Fruit fly (Drosophila melanogaster) whole organism, embryonic: Measurements from ENCODE around the gene Plap.

Experiments
- CG18476 ChIP-seq: fragments of 200-800 bp; sonication (Bioruptor generic); optimal IDR thresholded peaks from 2 replicates; lab custom pipeline; 2016; ENCODE audit warnings: missing biosample characterization, mild to moderate bottlenecking, missing genetic modification characterization
- CG32772 ChIP-seq: fragments of 200-800 bp; sonication (Bioruptor generic); IDR thresholded peaks from 2 replicates; pipeline ENCODE4 v1.3.6; 2022; ENCODE audit warnings: missing biosample characterization, missing genetic modification characterization
- CG34224 ChIP-seq: fragments of 200-800 bp; sonication (Bioruptor generic); IDR thresholded peaks from 3 replicates; pipeline ENCODE4 v1.3.6; 2022; ENCODE audit warnings: missing biosample characterization, missing genetic modification characterization; ENCODE audit not compliant: partially characterized antibody
- CG34376 ChIP-seq: fragments of 200-800 bp; sonication (Bioruptor generic); optimal IDR thresholded peaks from 2 replicates; lab custom pipeline; 2018; ENCODE audit warnings: missing biosample characterization, mild to moderate bottlenecking, missing genetic modification characterization
- CG8281 ChIP-seq: fragments of 200-800 bp; sonication (Bioruptor generic); optimal IDR thresholded peaks from 2 replicates; lab custom pipeline; 2018; ENCODE audit warnings: missing biosample characterization, mild to moderate bottlenecking, missing genetic modification characterization, moderate library complexity
- bowl ChIP-seq: fragments of 200-800 bp; sonication (Bioruptor generic); IDR thresholded peaks from 2 replicates; pipeline ENCODE4 v1.3.6; 2022; ENCODE audit warnings: missing biosample characterization, missing genetic modification characterization
- gcm ChIP-seq: fragments of 200-800 bp; sonication (Bioruptor generic); optimal IDR thresholded peaks from 2 replicates; lab custom pipeline; 2019; ENCODE audit warnings: missing biosample characterization, mild to moderate bottlenecking, missing genetic modification characterization, moderate library complexity
- gsb-n ChIP-seq: fragments of 200-800 bp; sonication (Bioruptor generic); optimal IDR thresholded peaks from 3 replicates; lab custom pipeline; 2018; ENCODE audit warnings: missing biosample characterization, mild to moderate bottlenecking, missing genetic modification characterization
- h ChIP-seq: fragments of >200 bp; optimal IDR thresholded peaks from 2 replicates; lab custom pipeline; 2017
- odd ChIP-seq: fragments of 200-800 bp; sonication (Bioruptor generic); optimal IDR thresholded peaks from 2 replicates; lab custom pipeline; 2017; ENCODE audit warnings: missing biosample characterization, mild to moderate bottlenecking, missing genetic modification characterization
- sc ChIP-seq, 3 experiments: fragments of >200 bp in 2 of 3; fragments of 200-800 bp in 1 of 3; sonication (Bioruptor generic) in 1 of 3; optimal IDR thresholded peaks; 2 replicates in 2 of 3; 3 replicates in 1 of 3; lab custom pipeline; 2017; ENCODE audit warnings: mild to moderate bottlenecking in 1 of 3, missing biosample characterization in 1 of 3, missing genetic modification characterization in 1 of 3, missing genetic modification reagents in 1 of 3
- sima ChIP-seq: fragments of 200-800 bp; sonication (Bioruptor generic); optimal IDR thresholded peaks from 2 replicates; lab custom pipeline; 2016; ENCODE audit warnings: missing biosample characterization, missing genetic modification characterization

dm6 chr2L:1158519-1159319 is 11.4 kb downstream of the Plap start, which contains the start of gene Tango14:
- no peak for TF ChIP-seq h (lab: Kevin White, UChicago)
- TF ChIP-seq odd = no peak
- no peak for TF ChIP-seq CG34376
- TF ChIP-seq CG18476 (GFP tag; lab: Kevin White, UChicago) = no peak
- no peak for TF ChIP-seq CG32772 (GFP tag; lab: Robert Waterston, UW)
- no peak for TF ChIP-seq gsb-n (tag; lab: Kevin White, UChicago)
- no peak for TF ChIP-seq gcm (GFP tag; lab: Kevin White, UChicago)
- no peak for TF ChIP-seq CG8281 (tag; lab: Kevin White, UChicago)
- no peak for TF ChIP-seq CG34224
- TF ChIP-seq sc (optimal IDR thresholded peaks at IDR 0.05; lab: Kevin White, UChicago) = no peak
- no peak for TF ChIP-seq sc (GFP tag; optimal IDR thresholded peaks at IDR 0.05; lab: Kevin White, UChicago)
- no peak for TF ChIP-seq bowl
- no peak for TF ChIP-seq sima (GFP tag; lab: Kevin White, UChicago)
